Worm (Caenorhabditis elegans) whole organism, young adult: Measurements from ENCODE around the gene ZK792.12.

ENCODE experiments used
- F23B12.7 ChIP-seq: sonication (generic microtip); optimal IDR thresholded peaks from 2 replicates; lab custom pipeline; 2017; ENCODE audit warnings: missing genetic modification characterization, mild to moderate bottlenecking, missing compliant biosample characterization, antibody characterized with exemption, moderate library complexity; ENCODE audit not compliant: insufficient read depth
- ama-1 ChIP-seq, 3 experiments: fragments of 150-350 bp in 1 of 3; sonication (generic microtip) in 2 of 3; optimal IDR thresholded peaks; 2 replicates each; lab custom pipeline; 2014 to 2018; ENCODE audit warnings: missing biosample characterization in 2 of 3, missing genetic modification characterization in 2 of 3, missing genetic modification reagents in 2 of 3
- bed-1 ChIP-seq: fragments of 200-800 bp; sonication (Bioruptor generic); IDR thresholded peaks from 2 replicates; pipeline ENCODE4 v1.3.6; 2022; ENCODE audit warnings: missing genetic modification reagents, missing genetic modification characterization, missing compliant biosample characterization

DNA sequence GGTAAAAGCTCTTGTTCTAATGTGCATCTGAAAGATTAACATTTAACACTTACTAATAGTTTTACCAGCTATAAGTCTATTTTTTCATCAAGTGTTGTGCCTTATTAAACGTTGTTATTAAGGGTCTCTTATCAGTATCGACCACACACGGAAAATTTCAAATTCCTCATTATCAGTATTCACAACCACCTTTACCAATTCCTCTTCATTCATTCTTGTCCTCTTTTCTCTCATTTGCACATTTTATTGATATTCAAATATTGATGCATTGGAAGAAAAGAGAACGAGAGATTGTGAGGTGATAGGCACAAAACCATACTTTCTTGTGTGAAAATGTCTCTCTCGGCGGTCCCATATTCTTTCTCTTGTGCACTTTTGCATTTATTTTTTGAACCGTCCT lies 28.3 kb downstream of the ZK792.12 start:
- TF ChIP-seq F23B12.7 (tag; lab: Kevin White, UChicago) (no peak), bed-1 (GFP tag; lab: Robert Waterston, UW) (no peak), ama-1 (optimal IDR thresholded peaks at IDR 0.05; lab: Kevin White, UChicago) (no peak), ama-1 (GFP tag; optimal IDR thresholded peaks at IDR 0.05; lab: Kevin White, UChicago) (no peak)
